Worm (Caenorhabditis elegans) whole organism, mixed stage, embryonic: ENCODE data around the gene W09D6.1.

Source experiments
- M03D4.4 ChIP-seq: sonication (generic microtip); optimal IDR thresholded peaks from 2 replicates; lab custom pipeline; 2017; ENCODE audit warnings: mild to moderate bottlenecking, missing genetic modification characterization, missing compliant biosample characterization
- bed-3 ChIP-seq: fragments of 200-800 bp; sonication (Bioruptor generic); optimal IDR thresholded peaks from 3 replicates; lab custom pipeline; 2018; ENCODE audit warnings: mild to moderate bottlenecking, missing genetic modification characterization, moderate library complexity, missing compliant biosample characterization
- blmp-1 ChIP-seq: fragments of 150-350 bp; optimal IDR thresholded peaks from 2 replicates; lab custom pipeline; 2014; ENCODE audit warnings: missing biosample characterization, missing genetic modification characterization
- ceh-39 ChIP-seq: fragments of 150-350 bp; optimal IDR thresholded peaks from 2 replicates; lab custom pipeline; 2014; ENCODE audit warnings: missing biosample characterization, missing genetic modification characterization
- ceh-43 ChIP-seq: fragments of 200-800 bp; sonication (Bioruptor generic); optimal IDR thresholded peaks from 2 replicates; lab custom pipeline; 2018; ENCODE audit warnings: mild to moderate bottlenecking, missing genetic modification characterization, moderate library complexity, missing compliant biosample characterization
- ceh-83 ChIP-seq: fragments of 200-800 bp; sonication (Bioruptor generic); optimal IDR thresholded peaks from 2 replicates; lab custom pipeline; 2018; ENCODE audit warnings: mild to moderate bottlenecking, missing genetic modification characterization, missing compliant biosample characterization
- ces-1 ChIP-seq: fragments of 150-350 bp; optimal IDR thresholded peaks from 2 replicates; lab custom pipeline; 2014; ENCODE audit warnings: missing biosample characterization, missing genetic modification reagents, missing genetic modification characterization
- cnd-1 ChIP-seq: fragments of 200-800 bp; sonication (Bioruptor generic); optimal IDR thresholded peaks from 2 replicates; lab custom pipeline; 2018; ENCODE audit warnings: mild to moderate bottlenecking, missing genetic modification characterization, missing compliant biosample characterization
- drap-1 ChIP-seq: fragments of 200-800 bp; sonication (Bioruptor generic); optimal IDR thresholded peaks from 3 replicates; lab custom pipeline; 2018; ENCODE audit warnings: mild to moderate bottlenecking, missing genetic modification characterization, missing compliant biosample characterization
- elt-1 ChIP-seq: sonication (generic microtip); optimal IDR thresholded peaks from 2 replicates; lab custom pipeline; 2017; ENCODE audit warnings: missing genetic modification characterization, mild to moderate bottlenecking, missing compliant biosample characterization, antibody characterized with exemption, moderate library complexity, borderline replicate concordance; ENCODE audit not compliant: insufficient read depth
- elt-3 ChIP-seq: fragments of 150-350 bp; optimal IDR thresholded peaks from 2 replicates; lab custom pipeline; 2014; ENCODE audit warnings: missing biosample characterization, missing genetic modification characterization
- flh-1 ChIP-seq: fragments of 200-800 bp; sonication (Bioruptor generic); optimal IDR thresholded peaks from 2 replicates; lab custom pipeline; 2018; ENCODE audit warnings: mild to moderate bottlenecking, missing genetic modification characterization, moderate library complexity, missing compliant biosample characterization
- ham-2 ChIP-seq: fragments of 200-800 bp; sonication (Bioruptor generic); optimal IDR thresholded peaks from 2 replicates; lab custom pipeline; 2018; ENCODE audit warnings: mild to moderate bottlenecking, missing genetic modification characterization, missing compliant biosample characterization
- hlh-1 ChIP-seq: fragments of 150-350 bp; optimal IDR thresholded peaks from 2 replicates; lab custom pipeline; 2014; ENCODE audit warnings: missing biosample characterization, missing genetic modification reagents, missing genetic modification characterization
- lin-13 ChIP-seq: fragments of 150-350 bp; optimal IDR thresholded peaks from 2 replicates; lab custom pipeline; 2014; ENCODE audit warnings: missing biosample characterization, missing genetic modification characterization
- lin-32 ChIP-seq: fragments of 200-800 bp; sonication (Bioruptor generic); optimal IDR thresholded peaks from 2 replicates; lab custom pipeline; 2018; ENCODE audit warnings: mild to moderate bottlenecking, missing genetic modification characterization, missing compliant biosample characterization
- lsy-2 ChIP-seq: fragments of 150-350 bp; optimal IDR thresholded peaks from 2 replicates; lab custom pipeline; 2014; ENCODE audit warnings: missing biosample characterization, missing genetic modification characterization
- mab-5 ChIP-seq: fragments of 150-350 bp; optimal IDR thresholded peaks from 2 replicates; lab custom pipeline; 2014; ENCODE audit warnings: missing biosample characterization, missing genetic modification characterization
- mep-1 ChIP-seq: fragments of 150-350 bp; optimal IDR thresholded peaks from 2 replicates; lab custom pipeline; 2017; ENCODE audit warnings: missing biosample characterization, missing genetic modification reagents, missing genetic modification characterization, inconsistent platforms
- mls-2 ChIP-seq: sonication (generic microtip); optimal IDR thresholded peaks from 2 replicates; lab custom pipeline; 2016; ENCODE audit warnings: mild to moderate bottlenecking, missing genetic modification characterization, moderate library complexity, missing compliant biosample characterization
- nhr-12 ChIP-seq: fragments of 150-350 bp; optimal IDR thresholded peaks from 2 replicates; lab custom pipeline; 2014; ENCODE audit warnings: missing biosample characterization, missing genetic modification characterization
- nhr-2 ChIP-seq: fragments of 150-350 bp; optimal IDR thresholded peaks from 2 replicates; lab custom pipeline; 2014; ENCODE audit warnings: missing biosample characterization, missing genetic modification characterization
- nhr-237 ChIP-seq: fragments of 150-350 bp; optimal IDR thresholded peaks from 2 replicates; lab custom pipeline; 2014; ENCODE audit warnings: missing biosample characterization, missing genetic modification characterization
- nhr-28 ChIP-seq: fragments of 150-350 bp; optimal IDR thresholded peaks from 2 replicates; lab custom pipeline; 2014; ENCODE audit warnings: missing biosample characterization, missing genetic modification characterization
- nhr-76 ChIP-seq: sonication (generic microtip); optimal IDR thresholded peaks from 2 replicates; lab custom pipeline; 2017; ENCODE audit warnings: missing biosample characterization, missing genetic modification characterization
- pha-4 ChIP-seq: fragments of 150-350 bp; optimal IDR thresholded peaks from 2 replicates; lab custom pipeline; 2018; ENCODE audit warnings: missing biosample characterization, missing genetic modification reagents, missing genetic modification characterization
- sem-2 ChIP-seq: fragments of 200-800 bp; sonication (Bioruptor generic); optimal IDR thresholded peaks from 2 replicates; lab custom pipeline; 2018; ENCODE audit warnings: mild to moderate bottlenecking, missing genetic modification characterization, missing compliant biosample characterization
- snpc-4 ChIP-seq: fragments of 150-350 bp; optimal IDR thresholded peaks from 2 replicates; lab custom pipeline; 2014; ENCODE audit warnings: missing biosample characterization, missing genetic modification characterization
- sptf-1 ChIP-seq: sonication (generic microtip); optimal IDR thresholded peaks from 2 replicates; lab custom pipeline; 2017; ENCODE audit warnings: mild to moderate bottlenecking, missing genetic modification characterization, moderate library complexity, missing compliant biosample characterization
- tbx-8 ChIP-seq: fragments of 200-800 bp; sonication (Bioruptor generic); optimal IDR thresholded peaks from 2 replicates; lab custom pipeline; 2018; ENCODE audit warnings: mild to moderate bottlenecking, missing genetic modification characterization, moderate library complexity, missing compliant biosample characterization
- unc-120 ChIP-seq: sonication (generic microtip); optimal IDR thresholded peaks from 2 replicates; lab custom pipeline; 2017; ENCODE audit warnings: missing genetic modification characterization, missing compliant biosample characterization; ENCODE audit not compliant: poor library complexity, severe bottlenecking
- unc-39 ChIP-seq: fragments of 150-350 bp; optimal IDR thresholded peaks from 2 replicates; lab custom pipeline; 2014; ENCODE audit warnings: missing biosample characterization, missing genetic modification characterization
- unc-62 ChIP-seq: fragments of 150-350 bp; optimal IDR thresholded peaks from 2 replicates; lab custom pipeline; 2014; ENCODE audit warnings: missing biosample characterization, missing genetic modification reagents, missing genetic modification characterization
- zip-8 ChIP-seq: fragments of 150-350 bp; optimal IDR thresholded peaks from 2 replicates; lab custom pipeline; 2014; ENCODE audit warnings: missing biosample characterization, missing genetic modification characterization
- ztf-11 ChIP-seq: fragments of 150-350 bp; optimal IDR thresholded peaks from 2 replicates; lab custom pipeline; 2014; ENCODE audit warnings: missing biosample characterization, missing genetic modification characterization

The W09D6.1 gene

DNA sequence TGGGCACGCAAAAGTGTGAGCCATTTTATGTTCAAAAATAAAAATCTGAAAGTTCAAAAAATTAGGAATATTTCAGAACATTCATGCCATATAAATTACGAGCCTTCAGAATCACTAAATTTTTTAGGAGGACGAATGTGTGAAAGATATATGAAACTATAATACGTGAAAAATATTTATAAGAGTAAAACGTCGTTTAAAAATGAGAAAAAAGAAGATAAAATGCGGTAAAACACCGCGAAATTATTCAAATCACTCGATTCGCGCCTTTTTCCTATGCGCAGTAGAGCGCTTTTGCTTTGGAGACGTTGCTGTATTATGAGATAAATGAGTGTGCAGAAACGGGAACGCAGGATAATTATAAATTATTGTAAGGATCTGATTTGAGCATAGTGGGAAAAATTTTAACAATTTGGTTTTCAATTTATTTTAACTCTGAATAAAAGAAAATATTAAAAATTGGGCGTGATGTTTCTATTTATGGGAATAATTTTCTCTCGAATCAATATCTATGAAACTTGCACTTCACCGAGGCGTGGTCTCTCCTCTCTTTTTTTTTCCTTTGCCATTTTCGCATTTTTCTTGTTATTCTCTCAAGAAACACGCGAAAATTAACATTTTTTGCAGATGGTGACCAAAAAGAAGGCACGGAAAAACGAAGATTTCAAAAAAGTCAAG lies 50.7 kb downstream of the W09D6.1 start, which contains the start of the genes sup-35 and Y48A6C.4:
TSS of gene sup-35 (minus strand) at position 51 of the 678 bp plus-strand sequence.
TSS of gene Y48A6C.4 (plus strand) at position 628 of the 678 bp plus-strand sequence.
- no peak for TF ChIP-seq nhr-76 (tag; lab: Kevin White, UChicago)
- no peak for TF ChIP-seq unc-62 (GFP tag; lab: Kevin White, UChicago)
- peak; percentile 59 for TF ChIP-seq unc-120
- TF ChIP-seq ceh-39 (tag; lab: Kevin White, UChicago) = peak; percentile 82
- TF ChIP-seq mep-1 (tag; lab: Kevin White, UChicago) = peak; percentile 89
- peak; percentile 39 for TF ChIP-seq bed-3 (GFP tag; lab: Kevin White, UChicago)
- TF ChIP-seq lin-13 = peak; percentile 46
- TF ChIP-seq blmp-1 = no peak
- peak; percentile 40 for TF ChIP-seq ceh-43
- TF ChIP-seq hlh-1 (tag; lab: Kevin White, UChicago) = peak; percentile 11
- no peak for TF ChIP-seq nhr-2 (tag; lab: Kevin White, UChicago)
- peak; percentile 87 for TF ChIP-seq nhr-237
- no peak for TF ChIP-seq zip-8
- peak; percentile 12 for TF ChIP-seq elt-3 (tag; lab: Kevin White, UChicago)
- no peak for TF ChIP-seq ztf-11 (tag; lab: Kevin White, UChicago)
- TF ChIP-seq snpc-4 (tag; lab: Kevin White, UChicago) = no peak
- peak; percentile 26 for TF ChIP-seq cnd-1
- peak; percentile 66 for TF ChIP-seq mls-2
- TF ChIP-seq drap-1 (GFP tag; lab: Kevin White, UChicago) = peak; percentile 40
- no peak for TF ChIP-seq sem-2 (GFP tag; lab: Kevin White, UChicago)
- no peak for TF ChIP-seq unc-39
- no peak for TF ChIP-seq pha-4 (tag; lab: Kevin White, UChicago)
- peak; percentile 60 for TF ChIP-seq ceh-83
- peak; percentile 38 for TF ChIP-seq lsy-2 (tag; lab: Kevin White, UChicago)
- no peak for TF ChIP-seq elt-1 (tag; lab: Kevin White, UChicago)
- no peak for TF ChIP-seq ham-2
- TF ChIP-seq lin-32 (GFP tag; lab: Kevin White, UChicago) = peak; percentile 29
- no peak for TF ChIP-seq nhr-12
- TF ChIP-seq flh-1 = no peak
- TF ChIP-seq tbx-8 = peak; percentile 35
- no peak for TF ChIP-seq nhr-28 (tag; lab: Kevin White, UChicago)
- peak; percentile 75 for TF ChIP-seq sptf-1 (tag; lab: Kevin White, UChicago)
- peak; percentile 90 for TF ChIP-seq ces-1 (GFP tag; lab: Kevin White, UChicago)
- no peak for TF ChIP-seq mab-5 (tag; lab: Kevin White, UChicago)
- TF ChIP-seq M03D4.4 = no peak
